Fruit fly (Drosophila melanogaster): Measurements from ENCODE around the gene CG42238.

The CG42238 gene

dm6 chr2L:20922196-20923087 lies 129.5 kb downstream of the CG42238 start, which contains the start of gene Mtp (continued):
- TF ChIP-seq cas (GFP tag; IDR thresholded peaks at IDR 0.05), result no peak
- peak; percentile 24; the same call in 2 of the 3 replicates for TF ChIP-seq CG14050 (GFP tag; IDR thresholded peaks at IDR 0.05)
- no peak for TF ChIP-seq CG7745 (tag; optimal IDR thresholded peaks at IDR 0.05)
- TF ChIP-seq tio (GFP tag; optimal IDR thresholded peaks at IDR 0.05), result peak; percentile 70
- peak; percentile 60 for TF ChIP-seq CrebB (tag; optimal IDR thresholded peaks at IDR 0.05)
- peak; percentile 37 for TF ChIP-seq jing (GFP tag; optimal IDR thresholded peaks at IDR 0.05)
- peak; percentile 54 for TF ChIP-seq ab (GFP tag; optimal IDR thresholded peaks at IDR 0.05)
- TF ChIP-seq Adf1 (GFP tag; IDR thresholded peaks at IDR 0.05), result no peak; the same call in 1 of the 2 replicates
- TF ChIP-seq bbx (GFP tag; IDR thresholded peaks at IDR 0.05; ENCODE audit: partially characterized antibody), result no peak; the same call in 1 of the 2 replicates
- peak; percentile 84 for TF ChIP-seq ATbp (GFP tag; optimal IDR thresholded peaks at IDR 0.05)
- TF ChIP-seq Ada2b (GFP tag; IDR thresholded peaks at IDR 0.05), result peak; percentile 46; the same call in 1 of the 2 replicates
- peak; percentile 96 for TF ChIP-seq sens (GFP tag)
- TF ChIP-seq CG5953 (GFP tag; IDR thresholded peaks at IDR 0.05), result peak; percentile 49
- no peak for TF ChIP-seq exex (tag; optimal IDR thresholded peaks at IDR 0.05)
- peak; percentile 51 for TF ChIP-seq gcm2 (GFP tag; optimal IDR thresholded peaks at IDR 0.05)
- TF ChIP-seq CG11560 (tag; IDR thresholded peaks at IDR 0.05), result 0 out of 3 replicates have a peak, but pooled peaks have one; percentile 38
- TF ChIP-seq cad (GFP tag; optimal IDR thresholded peaks at IDR 0.05), result no peak
- TF ChIP-seq Optix (GFP tag; IDR thresholded peaks at IDR 0.05), result peak; percentile 81
- peak; percentile 72 to 86 for TF ChIP-seq chif (GFP tag; optimal IDR thresholded peaks at IDR 0.05)
- peak; percentile 68 for TF ChIP-seq CG12659 (GFP tag; optimal IDR thresholded peaks at IDR 0.05)
- TF ChIP-seq CG3163 (GFP tag; optimal IDR thresholded peaks at IDR 0.05), result peak; percentile 52
- peak; percentile 76 for TF ChIP-seq sug (tag; optimal IDR thresholded peaks at IDR 0.05)
- peak; percentile 69 for TF ChIP-seq esg (GFP tag; conservative IDR thresholded peaks at IDR 0.05)
- TF ChIP-seq HLH4C (GFP tag; IDR thresholded peaks at IDR 0.05; ENCODE audit: partially characterized antibody), result no peak
- peak; percentile 16 for TF ChIP-seq CG33213 (GFP tag; optimal IDR thresholded peaks at IDR 0.05)
- peak; percentile 70 for TF ChIP-seq CG13775 (GFP tag; optimal IDR thresholded peaks at IDR 0.05)
- peak; percentile 39 for TF ChIP-seq slou (GFP tag; optimal IDR thresholded peaks at IDR 0.05)
- no peak; the same call in 1 of the 2 replicates for TF ChIP-seq CG6272 (GFP tag; IDR thresholded peaks at IDR 0.05)
- TF ChIP-seq CG9437 (GFP tag; optimal IDR thresholded peaks at IDR 0.05), result peak; percentile 58
- TF ChIP-seq odd (GFP tag; optimal IDR thresholded peaks at IDR 0.05), result peak; percentile 80
- peak; percentile 58 for TF ChIP-seq CG3847 (GFP tag; IDR thresholded peaks at IDR 0.05)
- no peak for TF ChIP-seq hkb (optimal IDR thresholded peaks at IDR 0.05)
- TF ChIP-seq hkb (GFP tag; IDR thresholded peaks at IDR 0.05), result peak; percentile 68
- no peak for TF ChIP-seq Rx (GFP tag; IDR thresholded peaks at IDR 0.05)
- 0 out of 2 replicates have a peak, but pooled peaks have one; percentile 20 for TF ChIP-seq gsb (GFP tag; IDR thresholded peaks at IDR 0.05)
- TF ChIP-seq her (GFP tag; optimal IDR thresholded peaks at IDR 0.05), result peak; percentile 77
- peak; percentile 67 for TF ChIP-seq HHEX (GFP tag; optimal IDR thresholded peaks at IDR 0.05)
- TF ChIP-seq unpg (GFP tag; optimal IDR thresholded peaks at IDR 0.05), result peak; percentile 61
- TF ChIP-seq pita (GFP tag; optimal IDR thresholded peaks at IDR 0.05), result no peak
- peak; percentile 15 for TF ChIP-seq bigmax (GFP tag; optimal IDR thresholded peaks at IDR 0.05)
- TF ChIP-seq Lhr (GFP tag; optimal IDR thresholded peaks at IDR 0.05), result peak; percentile 49
- peak; percentile 47; the same call in 1 of the 3 replicates for TF ChIP-seq CG14860 (GFP tag; IDR thresholded peaks at IDR 0.05; ENCODE audit: partially characterized antibody)
- peak; percentile 73 for TF ChIP-seq Ssrp (tag; optimal IDR thresholded peaks at IDR 0.05)
- peak; percentile 79 for TF ChIP-seq CG12219 (GFP tag; optimal IDR thresholded peaks at IDR 0.05)
- peak; percentile 82 for TF ChIP-seq CG2120 (GFP tag; optimal IDR thresholded peaks at IDR 0.05)
- no peak for TF ChIP-seq Scr (GFP tag; IDR thresholded peaks at IDR 0.05; ENCODE audit: partially characterized antibody)
- no peak for TF ChIP-seq Hr39 (optimal IDR thresholded peaks at IDR 0.05)
- TF ChIP-seq trh (GFP tag; optimal IDR thresholded peaks at IDR 0.05), result no peak
- peak; percentile 75 for TF ChIP-seq Xbp1 (GFP tag; optimal IDR thresholded peaks at IDR 0.05)
